Fruit fly (Drosophila melanogaster): ENCODE results near the gene Gnpnat.

Gene Gnpnat

dm6 chr3R:29737891-29738290, at the start of gene Gnpnat (continued):
- TF ChIP-seq CG2120 (GFP tag; optimal IDR thresholded peaks at IDR 0.05), result peak; percentile 58
- TF ChIP-seq Blimp-1 (GFP tag; optimal IDR thresholded peaks at IDR 0.05), result peak; percentile 58
- TF ChIP-seq CG9817 (tag; optimal IDR thresholded peaks at IDR 0.05), result peak; percentile 46
- peak in 1 of 2 experiments; percentile 55 for TF ChIP-seq dpn (GFP tag; optimal IDR thresholded peaks at IDR 0.05)
- no peak for TF ChIP-seq CG4854 (GFP tag; optimal IDR thresholded peaks at IDR 0.05)
- no peak for TF ChIP-seq exex (tag; optimal IDR thresholded peaks at IDR 0.05)
- peak; percentile 46 for TF ChIP-seq bcd (GFP tag; optimal IDR thresholded peaks at IDR 0.05)
- no peak for TF ChIP-seq Adf1 (GFP tag; IDR thresholded peaks at IDR 0.05)
- no peak for TF ChIP-seq CG4328 (GFP tag; optimal IDR thresholded peaks at IDR 0.05)
- TF ChIP-seq CoRest (tag; optimal IDR thresholded peaks at IDR 0.05), result peak; percentile 45
- peak; percentile 69 for TF ChIP-seq CG7839 (tag; optimal IDR thresholded peaks at IDR 0.05)
- no peak for TF ChIP-seq schlank (tag; optimal IDR thresholded peaks at IDR 0.05)
- TF ChIP-seq CG10979 (tag; optimal IDR thresholded peaks at IDR 0.05), result peak; percentile 62
- TF ChIP-seq Sox102F (GFP tag; optimal IDR thresholded peaks at IDR 0.05), result peak; percentile 63
- TF ChIP-seq HLHmδ (GFP tag; optimal IDR thresholded peaks at IDR 0.05), result no peak
- no peak for TF ChIP-seq CG3163 (GFP tag; optimal IDR thresholded peaks at IDR 0.05)
- no peak for TF ChIP-seq pan (optimal IDR thresholded peaks at IDR 0.05)
- TF ChIP-seq pan (GFP tag; optimal IDR thresholded peaks at IDR 0.05 in 1 of 2, IDR thresholded peaks at IDR 0.05 in 1 of 2), result no peak
- TF ChIP-seq CG15011 (GFP tag; optimal IDR thresholded peaks at IDR 0.05), result no peak
- TF ChIP-seq lab (GFP tag; optimal IDR thresholded peaks at IDR 0.05), result peak; percentile 77
- TF ChIP-seq crp (GFP tag; optimal IDR thresholded peaks at IDR 0.05), result peak in 1 of 2 experiments; percentile 66
- no peak for TF ChIP-seq knrl (GFP tag; IDR thresholded peaks at IDR 0.05; ENCODE audit: partially characterized antibody)
- TF ChIP-seq sug (tag; optimal IDR thresholded peaks at IDR 0.05), result peak; percentile 19
- TF ChIP-seq fru (optimal IDR thresholded peaks at IDR 0.05), result no peak
- no peak for TF ChIP-seq prd (optimal IDR thresholded peaks at IDR 0.05)
- TF ChIP-seq prd (GFP tag; IDR thresholded peaks at IDR 0.05), result no peak
- peak; percentile 63 for TF ChIP-seq phol (tag; optimal IDR thresholded peaks at IDR 0.05)
- TF ChIP-seq Jarid2 (GFP tag; optimal IDR thresholded peaks at IDR 0.05), result peak; percentile 14
- no peak for TF ChIP-seq Asciz (GFP tag; optimal IDR thresholded peaks at IDR 0.05)
- peak; percentile 50 for TF ChIP-seq CG18262 (tag; optimal IDR thresholded peaks at IDR 0.05)
- peak; percentile 30 for TF ChIP-seq CG2202 (tag; optimal IDR thresholded peaks at IDR 0.05)
- no peak for TF ChIP-seq al (GFP tag; IDR thresholded peaks at IDR 0.05)
- no peak for TF ChIP-seq pum (GFP tag; optimal IDR thresholded peaks at IDR 0.05)
- TF ChIP-seq sim (GFP tag; IDR thresholded peaks at IDR 0.05), result no peak
- peak; percentile 38 for TF ChIP-seq fd3F (GFP tag; optimal IDR thresholded peaks at IDR 0.05)
- no peak for TF ChIP-seq CG17912 (GFP tag; optimal IDR thresholded peaks at IDR 0.05)
- no peak for TF ChIP-seq Hmx (GFP tag; optimal IDR thresholded peaks at IDR 0.05)
- no peak for TF ChIP-seq gfzf (GFP tag; optimal IDR thresholded peaks at IDR 0.05)
- no peak for TF ChIP-seq CG31365 (tag; optimal IDR thresholded peaks at IDR 0.05)
- TF ChIP-seq NC2α (GFP tag; optimal IDR thresholded peaks at IDR 0.05), result no peak
- no peak for TF ChIP-seq Side (GFP tag; optimal IDR thresholded peaks at IDR 0.05)
- TF ChIP-seq da (GFP tag; optimal IDR thresholded peaks at IDR 0.05), result no peak
- no peak for TF ChIP-seq chif (GFP tag; optimal IDR thresholded peaks at IDR 0.05)
- TF ChIP-seq zen2 (GFP tag; IDR thresholded peaks at IDR 0.05; ENCODE audit: partially characterized antibody), result no peak
- no peak for TF ChIP-seq her (GFP tag; optimal IDR thresholded peaks at IDR 0.05)
- peak; percentile 46 for TF ChIP-seq CG15696 (tag; optimal IDR thresholded peaks at IDR 0.05)
- TF ChIP-seq pfk (GFP tag; optimal IDR thresholded peaks at IDR 0.05), result no peak
- TF ChIP-seq lbe (GFP tag; optimal IDR thresholded peaks at IDR 0.05), result peak; percentile 34
- peak; percentile 1 for TF ChIP-seq CG33557 (GFP tag; optimal IDR thresholded peaks at IDR 0.05)
- no peak for TF ChIP-seq zf30C (GFP tag; optimal IDR thresholded peaks at IDR 0.05)
- TF ChIP-seq CG1529 (GFP tag; optimal IDR thresholded peaks at IDR 0.05), result peak; percentile 7
